Worm (Caenorhabditis elegans): ENCODE measurements around the gene C14B9.8.

The C14B9.8 gene

ce11 chrIII:8106476-8106875, 38.0 kb downstream of the C14B9.8 start (continued):
- TF ChIP-seq nfya-1 (tag; optimal IDR thresholded peaks at IDR 0.05; ENCODE audit: borderline replicate concordance, insufficient read depth) (no peak), F52B5.7 (tag; optimal IDR thresholded peaks at IDR 0.05) (peak; percentile 2), F57A8.1 (GFP tag; optimal IDR thresholded peaks at IDR 0.05) (no peak), nhr-179 (tag; optimal IDR thresholded peaks at IDR 0.05) (no peak), aptf-3 (GFP tag; IDR thresholded peaks at IDR 0.05) (no peak), aptf-2 (GFP tag; conservative IDR thresholded peaks at IDR 0.05) (0 out of 2 replicates have a peak, but pooled peaks have one; percentile 33), unc-130 (GFP tag; optimal IDR thresholded peaks at IDR 0.05) (no peak), F23B12.7 (tag; optimal IDR thresholded peaks at IDR 0.05; ENCODE audit: insufficient read depth) (peak; percentile 43), F33H1.4 (GFP tag; IDR thresholded peaks at IDR 0.05) (0 out of 2 replicates have a peak, but pooled peaks have one; percentile 14), akir-1 (GFP tag; optimal IDR thresholded peaks at IDR 0.05) (no peak), chd-7 (tag; optimal IDR thresholded peaks at IDR 0.05) (peak; percentile 35), B0336.3 (GFP tag; IDR thresholded peaks at IDR 0.05) (no peak), pha-4 (tag; optimal IDR thresholded peaks at IDR 0.05) (no peak), let-526 (GFP tag; IDR thresholded peaks at IDR 0.05) (peak; percentile 75), B0261.1 (tag; optimal IDR thresholded peaks at IDR 0.05) (peak; percentile 81), bed-2 (GFP tag; IDR thresholded peaks at IDR 0.05) (no peak), B0035.1 (tag; optimal IDR thresholded peaks at IDR 0.05) (no peak), mes-4 (tag; optimal IDR thresholded peaks at IDR 0.05) (no peak), unc-62 (GFP tag; optimal IDR thresholded peaks at IDR 0.05) (no peak), attf-3 (GFP tag; conservative IDR thresholded peaks at IDR 0.05) (0 out of 2 replicates have a peak, but pooled peaks have one; percentile 22), hmg-20 (GFP tag; IDR thresholded peaks at IDR 0.05) (no peak), dox-1 (GFP tag; IDR thresholded peaks at IDR 0.05) (peak; percentile 50), ztf-28 (GFP tag; IDR thresholded peaks at IDR 0.05) (peak; percentile 74; the same call in 1 of the 2 replicates), mxl-1 (tag; optimal IDR thresholded peaks at IDR 0.05) (peak; percentile 27), nhr-27 (tag; optimal IDR thresholded peaks at IDR 0.05) (no peak), B0019.2 (GFP tag; conservative IDR thresholded peaks at IDR 0.05) (no peak), nhr-80 (tag; optimal IDR thresholded peaks at IDR 0.05) (peak; percentile 27), zim-3 (tag; optimal IDR thresholded peaks at IDR 0.05) (peak; percentile 45), ZK185.1 (tag; optimal IDR thresholded peaks at IDR 0.05; ENCODE audit: poor library complexity, severe bottlenecking) (peak; percentile 70), ztf-18 (tag; optimal IDR thresholded peaks at IDR 0.05) (peak; percentile 53), mel-28 (tag; optimal IDR thresholded peaks at IDR 0.05; ENCODE audit: borderline replicate concordance) (no peak), madf-6 (GFP tag; IDR thresholded peaks at IDR 0.05) (peak; percentile 33; the same call in 1 of the 2 replicates), madf-8 (GFP tag; conservative IDR thresholded peaks at IDR 0.05) (no peak), hlh-26 (GFP tag; conservative IDR thresholded peaks at IDR 0.05) (no peak), snpc-4 (GFP tag; optimal IDR thresholded peaks at IDR 0.05) (no peak), snpc-4 (tag; optimal IDR thresholded peaks at IDR 0.05) (peak in 2 of 4 experiments; percentile 38 to 57), sptf-2 (GFP tag; optimal IDR thresholded peaks at IDR 0.05) (no peak), ztf-26 (tag; optimal IDR thresholded peaks at IDR 0.05) (no peak), ceh-79 (tag; optimal IDR thresholded peaks at IDR 0.05) (no peak), atf-7 (tag; optimal IDR thresholded peaks at IDR 0.05) (no peak), efl-1 (GFP tag; optimal IDR thresholded peaks at IDR 0.05) (no peak), cebp-2 (GFP tag; IDR thresholded peaks at IDR 0.05) (no peak), snpc-1.1 (tag; optimal IDR thresholded peaks at IDR 0.05; ENCODE audit: insufficient read depth) (no peak), snpc-1.3 (tag; optimal IDR thresholded peaks at IDR 0.05; ENCODE audit: insufficient read depth) (no peak), ama-1 (optimal IDR thresholded peaks at IDR 0.05) (no peak), ama-1 (GFP tag; optimal IDR thresholded peaks at IDR 0.05) (peak in 1 of 2 experiments; percentile 57), T26A5.8 (tag; optimal IDR thresholded peaks at IDR 0.05) (no peak), hlh-12 (tag; optimal IDR thresholded peaks at IDR 0.05) (no peak), bed-1 (GFP tag; IDR thresholded peaks at IDR 0.05) (0 out of 2 replicates have a peak, but pooled peaks have one; percentile 22)
